Fruit fly (Drosophila melanogaster): ENCODE results near the gene Smr.

Smr gene

dm6 chrX:12744026-12744688 lies 1.7 kb upstream of the Smr start, which contains the start of gene CG4004 (continued):
- peak; percentile 33 for TF ChIP-seq sqz (GFP tag; optimal IDR thresholded peaks at IDR 0.05)
- TF ChIP-seq Rfx (GFP tag; IDR thresholded peaks at IDR 0.05) = 0 out of 2 replicates have a peak, but pooled peaks have one; percentile 7
- peak; percentile 65 for TF ChIP-seq Adf1 (GFP tag; IDR thresholded peaks at IDR 0.05)
- peak in 1 of 2 experiments; percentile 48 for TF ChIP-seq bsh (GFP tag; optimal IDR thresholded peaks at IDR 0.05)
- TF ChIP-seq onecut (GFP tag; IDR thresholded peaks at IDR 0.05) = peak; percentile 34
- TF ChIP-seq Drgx (GFP tag; IDR thresholded peaks at IDR 0.05) = peak; percentile 82
- TF ChIP-seq ken (GFP tag; IDR thresholded peaks at IDR 0.05) = 0 out of 3 replicates have a peak, but pooled peaks have one; percentile 32
- TF ChIP-seq CoRest (tag; optimal IDR thresholded peaks at IDR 0.05) = peak; percentile 1
- TF ChIP-seq pb (GFP tag; optimal IDR thresholded peaks at IDR 0.05) = no peak
- TF ChIP-seq dmrt11E (tag; optimal IDR thresholded peaks at IDR 0.05) = peak; percentile 43
- peak; percentile 31 for TF ChIP-seq Med (GFP tag)
- TF ChIP-seq nom (GFP tag; optimal IDR thresholded peaks at IDR 0.05) = peak; percentile 53
- TF ChIP-seq Xrp1 (GFP tag; IDR thresholded peaks at IDR 0.05) = peak; percentile 16; the same call in 1 of the 2 replicates
- peak; percentile 56 for TF ChIP-seq CG15479 (GFP tag; optimal IDR thresholded peaks at IDR 0.05)
- peak; percentile 3 for TF ChIP-seq Ssrp (tag; optimal IDR thresholded peaks at IDR 0.05)
- TF ChIP-seq CG32772 (GFP tag; IDR thresholded peaks at IDR 0.05) = 0 out of 2 replicates have a peak, but pooled peaks have one; percentile 15
- no peak for TF ChIP-seq ttk (GFP tag; IDR thresholded peaks at IDR 0.05)
- TF ChIP-seq HLH3B (GFP tag; IDR thresholded peaks at IDR 0.05) = 0 out of 2 replicates have a peak, but pooled peaks have one; percentile 17
- no peak for TF ChIP-seq CG8478 (optimal IDR thresholded peaks at IDR 0.05)
- TF ChIP-seq twi (tag; optimal IDR thresholded peaks at IDR 0.05) = peak; percentile 79
- TF ChIP-seq row (GFP tag; IDR thresholded peaks at IDR 0.05) = peak; percentile 20; the same call in 1 of the 3 replicates
- peak; percentile 40 for TF ChIP-seq gem (tag; optimal IDR thresholded peaks at IDR 0.05)
- no peak for TF ChIP-seq Doc2 (GFP tag; IDR thresholded peaks at IDR 0.05)
- TF ChIP-seq lola (GFP tag; optimal IDR thresholded peaks at IDR 0.05) = peak in 1 of 3 experiments; percentile 40
- TF ChIP-seq CG17359 (tag; optimal IDR thresholded peaks at IDR 0.05) = peak; percentile 49
- peak; percentile 12 for TF ChIP-seq unpg (GFP tag; optimal IDR thresholded peaks at IDR 0.05)
- TF ChIP-seq dimm (GFP tag; IDR thresholded peaks at IDR 0.05) = no peak
- 0 out of 2 replicates have a peak, but pooled peaks have one; percentile 21 for TF ChIP-seq CG6689 (GFP tag; IDR thresholded peaks at IDR 0.05)
- TF ChIP-seq zf30C (GFP tag; optimal IDR thresholded peaks at IDR 0.05) = peak; percentile 49
- TF ChIP-seq CG5180 (GFP tag; optimal IDR thresholded peaks at IDR 0.05) = peak; percentile 98
- peak; percentile 70 for TF ChIP-seq CG18764 (GFP tag; optimal IDR thresholded peaks at IDR 0.05)
- no peak for TF ChIP-seq Ada2b (GFP tag; IDR thresholded peaks at IDR 0.05)

- peak; percentile 62 for TF ChIP-seq crol (GFP tag; IDR thresholded peaks at IDR 0.05)
- peak; percentile 69 for TF ChIP-seq Drgx (GFP tag; IDR thresholded peaks at IDR 0.05)
- TF ChIP-seq nom (GFP tag; optimal IDR thresholded peaks at IDR 0.05) = peak; percentile 3
- TF ChIP-seq insv (GFP tag; optimal IDR thresholded peaks at IDR 0.05) = no peak
- TF ChIP-seq Fer3 (tag; optimal IDR thresholded peaks at IDR 0.05) = no peak
Measured at dm6 chrX:12743296-12743695, 878 bp upstream of the Smr start.

- TF ChIP-seq CG12071 (GFP tag; optimal IDR thresholded peaks at IDR 0.05) = no peak
- TF ChIP-seq CG15073 (GFP tag; optimal IDR thresholded peaks at IDR 0.05) = peak; percentile 95
- peak; percentile 67; the same call in 1 of the 2 replicates for TF ChIP-seq Adf1 (GFP tag; IDR thresholded peaks at IDR 0.05)
Measured at dm6 chrX:12742651-12743020, 218 bp upstream of the Smr start.
